Fruit fly (Drosophila melanogaster): ENCODE data around the gene Rab27.

Rab27 gene

dm6 chrX:1478276-1479122 is 1.7 kb upstream of the Rab27 start, which contains the start of gene rush (continued):
- TF ChIP-seq Sox14 (GFP tag; optimal IDR thresholded peaks at IDR 0.05) (peak; percentile 32), Eip75B (GFP tag; optimal IDR thresholded peaks at IDR 0.05) (peak; percentile 25), CG3919 (GFP tag; optimal IDR thresholded peaks at IDR 0.05) (peak; percentile 11), Hr4 (GFP tag; optimal IDR thresholded peaks at IDR 0.05) (no peak), CG10631 (GFP tag; optimal IDR thresholded peaks at IDR 0.05) (no peak), Smox (GFP tag; optimal IDR thresholded peaks at IDR 0.05) (peak; percentile 32), Blimp-1 (GFP tag; optimal IDR thresholded peaks at IDR 0.05) (no peak), CG6808 (GFP tag; optimal IDR thresholded peaks at IDR 0.05) (peak; percentile 19), CG11902 (GFP tag; optimal IDR thresholded peaks at IDR 0.05) (peak; percentile 17), CG3032 (tag; optimal IDR thresholded peaks at IDR 0.05) (peak; percentile 22), achi (GFP tag; optimal IDR thresholded peaks at IDR 0.05) (peak; percentile 28)

dm6 chrX:1476436-1476835 is 338 bp downstream of the Rab27 start:
- TF ChIP-seq CG3919 (GFP tag; optimal IDR thresholded peaks at IDR 0.05) (no peak), Hr39 (GFP tag; optimal IDR thresholded peaks at IDR 0.05) (no peak), OdsH (GFP tag; optimal IDR thresholded peaks at IDR 0.05) (no peak), Hr4 (GFP tag; optimal IDR thresholded peaks at IDR 0.05) (no peak), Met (GFP tag; optimal IDR thresholded peaks at IDR 0.05) (no peak), CG11902 (GFP tag; optimal IDR thresholded peaks at IDR 0.05) (no peak), CG6792 (GFP tag; optimal IDR thresholded peaks at IDR 0.05) (no peak), CG4318 (GFP tag; optimal IDR thresholded peaks at IDR 0.05) (no peak)

dm6 chrX:1472222-1472621 is 4.6 kb downstream of the Rab27 start, which contains the start of gene CG14780:
TSS of gene CG14780 (plus strand) at chrX:1472522.
- TF ChIP-seq CG3919 (GFP tag; optimal IDR thresholded peaks at IDR 0.05) (no peak), OdsH (GFP tag; optimal IDR thresholded peaks at IDR 0.05) (no peak), dsx (GFP tag; optimal IDR thresholded peaks at IDR 0.05; ENCODE audit: poor library complexity, severe bottlenecking) (no peak), CG6808 (GFP tag; optimal IDR thresholded peaks at IDR 0.05) (no peak), topi (GFP tag; optimal IDR thresholded peaks at IDR 0.05) (no peak), Ets21C (GFP tag; optimal IDR thresholded peaks at IDR 0.05) (no peak), CG8119 (GFP tag; IDR thresholded peaks at IDR 0.05) (no peak), ss (GFP tag; optimal IDR thresholded peaks at IDR 0.05) (no peak), Met (GFP tag; optimal IDR thresholded peaks at IDR 0.05) (no peak), Sox14 (GFP tag; optimal IDR thresholded peaks at IDR 0.05) (no peak), CG7368 (GFP tag; optimal IDR thresholded peaks at IDR 0.05) (no peak), CG6792 (GFP tag; optimal IDR thresholded peaks at IDR 0.05) (no peak), CG11294 (GFP tag; IDR thresholded peaks at IDR 0.05) (no peak), acj6 (GFP tag; optimal IDR thresholded peaks at IDR 0.05) (no peak), lz (GFP tag; optimal IDR thresholded peaks at IDR 0.05) (no peak), CG32006 (GFP tag; optimal IDR thresholded peaks at IDR 0.05) (no peak), CG3032 (tag; optimal IDR thresholded peaks at IDR 0.05) (no peak), Gug (GFP tag; IDR thresholded peaks at IDR 0.05) (no peak)

dm6 chrX:1470562-1470961 is 6.2 kb downstream of the Rab27 start, which contains the start of gene pck:
TSS of gene pck (plus strand) at chrX:1470666.
- TF ChIP-seq Blimp-1 (GFP tag; optimal IDR thresholded peaks at IDR 0.05) (no peak), acj6 (GFP tag; optimal IDR thresholded peaks at IDR 0.05) (no peak), CG8632 (GFP tag; optimal IDR thresholded peaks at IDR 0.05) (peak; percentile 41), CG3032 (tag; optimal IDR thresholded peaks at IDR 0.05) (peak; percentile 23), spab (GFP tag; optimal IDR thresholded peaks at IDR 0.05) (no peak), dsx (GFP tag; optimal IDR thresholded peaks at IDR 0.05; ENCODE audit: poor library complexity, severe bottlenecking) (no peak), salr (GFP tag; optimal IDR thresholded peaks at IDR 0.05) (peak in 1 of 2 experiments; percentile 24), fd85E (GFP tag; optimal IDR thresholded peaks at IDR 0.05) (no peak), Sox14 (GFP tag; optimal IDR thresholded peaks at IDR 0.05) (peak; percentile 71), svp (GFP tag) (no peak), Hr39 (GFP tag; optimal IDR thresholded peaks at IDR 0.05) (peak; percentile 56), Sox102F (GFP tag; optimal IDR thresholded peaks at IDR 0.05) (peak; percentile 66), CG31627 (GFP tag; optimal IDR thresholded peaks at IDR 0.05) (peak; percentile 67), CG7368 (GFP tag; optimal IDR thresholded peaks at IDR 0.05) (peak; percentile 51), Gug (GFP tag; IDR thresholded peaks at IDR 0.05) (no peak; the same call in 1 of the 2 replicates), dac (GFP tag; optimal IDR thresholded peaks at IDR 0.05) (no peak), Sox15 (GFP tag; optimal IDR thresholded peaks at IDR 0.05) (peak; percentile 8), CG1621 (tag; optimal IDR thresholded peaks at IDR 0.05) (peak; percentile 18), CG6792 (GFP tag; optimal IDR thresholded peaks at IDR 0.05) (peak; percentile 47), pdm3 (GFP tag; optimal IDR thresholded peaks at IDR 0.05) (peak; percentile 70), fd59A (GFP tag; optimal IDR thresholded peaks at IDR 0.05) (no peak), Met (GFP tag; optimal IDR thresholded peaks at IDR 0.05) (no peak), CG6163 (GFP tag; IDR thresholded peaks at IDR 0.05) (peak; percentile 75), achi (GFP tag; optimal IDR thresholded peaks at IDR 0.05) (peak; percentile 60), CG4318 (GFP tag; optimal IDR thresholded peaks at IDR 0.05) (no peak), CG11294 (GFP tag; IDR thresholded peaks at IDR 0.05) (no peak), CG10631 (GFP tag; optimal IDR thresholded peaks at IDR 0.05) (no peak), Ets21C (GFP tag; optimal IDR thresholded peaks at IDR 0.05) (peak; percentile 50), CG8119 (GFP tag; IDR thresholded peaks at IDR 0.05) (0 out of 3 replicates have a peak, but pooled peaks have one; percentile 30)

Data from whole organism, prepupa.